Worm (Caenorhabditis elegans) whole organism, young adult: ENCODE data around the gene flp-10.
A peak's percentile ranks its signal among the peaks of the same experiment; 100 is the strongest.

Experiments
- B0019.2 ChIP-seq: fragments of 200-800 bp; sonication (Bioruptor generic); conservative IDR thresholded peaks from 2 replicates; pipeline ENCODE4 v1.3.6; 2022; ENCODE audit warnings: missing genetic modification reagents, missing genetic modification characterization, missing compliant biosample characterization
- B0261.1 ChIP-seq: sonication (generic microtip); optimal IDR thresholded peaks from 2 replicates; lab custom pipeline; 2016; ENCODE audit warnings: mild to moderate bottlenecking, missing genetic modification characterization, moderate library complexity, missing compliant biosample characterization
- B0336.3 ChIP-seq: fragments of 200-800 bp; sonication (Bioruptor generic); IDR thresholded peaks from 2 replicates; pipeline ENCODE4 v1.3.6; 2022; ENCODE audit warnings: missing genetic modification characterization, missing compliant biosample characterization
- C06A6.2 ChIP-seq: fragments of 200-800 bp; sonication (Bioruptor generic); conservative IDR thresholded peaks from 2 replicates; pipeline ENCODE4 v1.3.6; 2022; ENCODE audit warnings: missing genetic modification characterization, missing compliant biosample characterization
- D2030.7 ChIP-seq: fragments of 200-800 bp; sonication (Bioruptor generic); IDR thresholded peaks from 2 replicates; pipeline ENCODE4 v1.3.6; 2022; ENCODE audit warnings: missing genetic modification reagents, missing genetic modification characterization, missing compliant biosample characterization
- F37B4.10 ChIP-seq: fragments of 200-800 bp; sonication (Bioruptor generic); IDR thresholded peaks from 2 replicates; pipeline ENCODE4 v1.3.6; 2022; ENCODE audit warnings: missing genetic modification characterization, missing compliant biosample characterization
- F57A8.1 ChIP-seq: fragments of 200-800 bp; sonication (Bioruptor generic); optimal IDR thresholded peaks from 2 replicates; lab custom pipeline; 2018; ENCODE audit warnings: mild to moderate bottlenecking, missing genetic modification characterization, moderate library complexity, missing compliant biosample characterization
- K11D2.4 ChIP-seq: fragments of 200-800 bp; sonication (Bioruptor generic); IDR thresholded peaks from 2 replicates; pipeline ENCODE4 v1.3.6; 2022; ENCODE audit warnings: missing genetic modification reagents, missing genetic modification characterization, missing compliant biosample characterization
- T26A5.8 ChIP-seq: sonication (generic microtip); optimal IDR thresholded peaks from 2 replicates; lab custom pipeline; 2016; ENCODE audit warnings: missing genetic modification characterization, missing compliant biosample characterization
- Y53F4B.3 ChIP-seq: fragments of 200-800 bp; sonication (Bioruptor generic); IDR thresholded peaks from 2 replicates; pipeline ENCODE4 v1.3.6; 2022; ENCODE audit warnings: missing genetic modification reagents, missing genetic modification characterization, missing compliant biosample characterization
- Y56A3A.18 ChIP-seq: fragments of 200-800 bp; sonication (Bioruptor generic); IDR thresholded peaks from 2 replicates; pipeline ENCODE4 v1.3.6; 2022; ENCODE audit warnings: missing genetic modification reagents, missing genetic modification characterization, missing compliant biosample characterization
- Y95B8A.8 ChIP-seq: fragments of 200-800 bp; sonication (Bioruptor generic); IDR thresholded peaks from 2 replicates; pipeline ENCODE4 v1.3.6; 2022; ENCODE audit warnings: missing genetic modification reagents, missing genetic modification characterization, missing compliant biosample characterization
- aptf-2 ChIP-seq: fragments of 200-800 bp; sonication (Bioruptor generic); conservative IDR thresholded peaks from 2 replicates; pipeline ENCODE4 v1.3.6; 2022; ENCODE audit warnings: missing genetic modification reagents, missing genetic modification characterization, missing compliant biosample characterization
- attf-3 ChIP-seq: fragments of 200-800 bp; sonication (Bioruptor generic); conservative IDR thresholded peaks from 2 replicates; pipeline ENCODE4 v1.3.6; 2022; ENCODE audit warnings: missing genetic modification reagents, missing genetic modification characterization, missing compliant biosample characterization
- attf-5 ChIP-seq: fragments of 200-800 bp; sonication (Bioruptor generic); optimal IDR thresholded peaks from 2 replicates; lab custom pipeline; 2018; ENCODE audit warnings: mild to moderate bottlenecking, missing genetic modification characterization, missing compliant biosample characterization
- bed-2 ChIP-seq: fragments of 200-800 bp; sonication (Bioruptor generic); IDR thresholded peaks from 2 replicates; pipeline ENCODE4 v1.3.6; 2022; ENCODE audit warnings: missing genetic modification reagents, missing genetic modification characterization, missing compliant biosample characterization
- cebp-1 ChIP-seq, 2 experiments: fragments of 200-800 bp in 1 of 2; sonication (Bioruptor generic) in 1 of 2; sonication (generic microtip) in 1 of 2; IDR thresholded peaks in 1 of 2; optimal IDR thresholded peaks in 1 of 2; 2 replicates each; pipeline versions ENCODE4 v1.3.6 to Lab custom; 2017 to 2022; ENCODE audit warnings: missing compliant biosample characterization in 2 of 2, missing genetic modification characterization in 2 of 2, mild to moderate bottlenecking in 1 of 2, missing genetic modification reagents in 1 of 2, moderate library complexity in 1 of 2
- ceh-100 ChIP-seq: fragments of 200-800 bp; sonication (Bioruptor generic); IDR thresholded peaks from 2 replicates; pipeline ENCODE4 v1.3.6; 2022; ENCODE audit warnings: missing genetic modification reagents, missing genetic modification characterization, missing compliant biosample characterization
- die-1 ChIP-seq: sonication (generic microtip); optimal IDR thresholded peaks from 2 replicates; lab custom pipeline; 2016; ENCODE audit warnings: missing genotype, mild to moderate bottlenecking, missing genetic modification characterization, missing compliant biosample characterization
- dox-1 ChIP-seq: fragments of 200-800 bp; sonication (Bioruptor generic); IDR thresholded peaks from 2 replicates; pipeline ENCODE4 v1.3.6; 2022; ENCODE audit warnings: missing genetic modification reagents, missing genetic modification characterization, missing compliant biosample characterization
- egrh-3 ChIP-seq: fragments of 200-800 bp; sonication (Bioruptor generic); IDR thresholded peaks from 2 replicates; pipeline ENCODE4 v1.3.6; 2022; ENCODE audit warnings: missing genetic modification reagents, missing genetic modification characterization, missing compliant biosample characterization
- him-1 ChIP-seq: sonication (generic microtip); optimal IDR thresholded peaks from 2 replicates; lab custom pipeline; 2016; ENCODE audit warnings: missing genotype, missing genetic modification reagents, missing genetic modification characterization, missing compliant biosample characterization
- lag-1 ChIP-seq: fragments of 200-800 bp; sonication (Bioruptor generic); IDR thresholded peaks from 2 replicates; pipeline ENCODE4 v1.3.6; 2022; ENCODE audit warnings: missing genetic modification reagents, missing genetic modification characterization, missing compliant biosample characterization
- let-607 ChIP-seq, 2 experiments: fragments of 200-800 bp in 1 of 2; sonication (Bioruptor generic) in 1 of 2; sonication (generic microtip) in 1 of 2; optimal IDR thresholded peaks; 2 replicates each; lab custom pipeline; 2016 to 2018; ENCODE audit warnings: mild to moderate bottlenecking in 2 of 2, missing compliant biosample characterization in 2 of 2, missing genetic modification characterization in 2 of 2, moderate library complexity in 2 of 2, missing genotype in 1 of 2
- lin-26 ChIP-seq: fragments of 200-800 bp; sonication (Bioruptor generic); IDR thresholded peaks from 2 replicates; pipeline ENCODE4 v1.3.6; 2022; ENCODE audit warnings: missing genetic modification reagents, missing genetic modification characterization, missing compliant biosample characterization
- madf-10 ChIP-seq: sonication (generic microtip); optimal IDR thresholded peaks from 2 replicates; lab custom pipeline; 2016; ENCODE audit warnings: mild to moderate bottlenecking, missing genetic modification characterization, missing compliant biosample characterization
- madf-6 ChIP-seq: fragments of 200-800 bp; sonication (Bioruptor generic); IDR thresholded peaks from 2 replicates; pipeline ENCODE4 v1.3.6; 2022; ENCODE audit warnings: missing genetic modification reagents, missing genetic modification characterization, missing compliant biosample characterization
- mcd-1 ChIP-seq: fragments of 200-800 bp; sonication (Bioruptor generic); IDR thresholded peaks from 2 replicates; pipeline ENCODE4 v1.3.6; 2022; ENCODE audit warnings: missing genetic modification reagents, missing genetic modification characterization, missing compliant biosample characterization
- mel-28 ChIP-seq: sonication (generic microtip); optimal IDR thresholded peaks from 2 replicates; lab custom pipeline; 2016; ENCODE audit warnings: borderline replicate concordance, mild to moderate bottlenecking, missing genetic modification characterization, missing compliant biosample characterization
- nfyb-1 ChIP-seq: fragments of 200-800 bp; sonication (Bioruptor generic); IDR thresholded peaks from 2 replicates; pipeline ENCODE4 v1.3.6; 2022; ENCODE audit warnings: missing genetic modification reagents, missing genetic modification characterization, missing compliant biosample characterization
- nhr-179 ChIP-seq: sonication (generic microtip); optimal IDR thresholded peaks from 2 replicates; lab custom pipeline; 2016; ENCODE audit warnings: mild to moderate bottlenecking, missing genetic modification characterization, missing compliant biosample characterization
- nhr-80 ChIP-seq: sonication (generic microtip); optimal IDR thresholded peaks from 2 replicates; lab custom pipeline; 2016; ENCODE audit warnings: missing genetic modification characterization, missing compliant biosample characterization
- snpc-1.1 ChIP-seq: sonication (generic microtip); optimal IDR thresholded peaks from 2 replicates; lab custom pipeline; 2017; ENCODE audit warnings: missing genetic modification characterization, mild to moderate bottlenecking, missing compliant biosample characterization, antibody characterized with exemption, moderate library complexity, missing genotype, missing genetic modification reagents; ENCODE audit not compliant: insufficient read depth
- snpc-3.4 ChIP-seq: sonication (generic microtip); optimal IDR thresholded peaks from 2 replicates; lab custom pipeline; 2017; ENCODE audit warnings: missing genetic modification characterization, mild to moderate bottlenecking, missing compliant biosample characterization, antibody characterized with exemption, moderate library complexity, missing genotype, missing genetic modification reagents
- snpc-4 ChIP-seq, 5 experiments: fragments of 150-350 bp in 1 of 5; sonication (generic microtip) in 4 of 5; optimal IDR thresholded peaks; 2 replicates each; lab custom pipeline; 2014 to 2018; ENCODE audit warnings: missing genetic modification characterization in 5 of 5, missing biosample characterization in 3 of 5, antibody characterized with exemption in 2 of 5, mild to moderate bottlenecking in 2 of 5, missing compliant biosample characterization in 2 of 5, missing genotype in 2 of 5, moderate library complexity in 2 of 5, missing genetic modification reagents in 1 of 5
- unc-130 ChIP-seq: sonication (generic microtip); optimal IDR thresholded peaks from 2 replicates; lab custom pipeline; 2016; ENCODE audit warnings: missing genetic modification reagents, missing genetic modification characterization, missing compliant biosample characterization
- ztf-18 ChIP-seq: sonication (generic microtip); optimal IDR thresholded peaks from 2 replicates; lab custom pipeline; 2016; ENCODE audit warnings: missing genotype, mild to moderate bottlenecking, missing genetic modification characterization, missing compliant biosample characterization
- ztf-3 ChIP-seq: fragments of 200-800 bp; sonication (Bioruptor generic); optimal IDR thresholded peaks from 2 replicates; lab custom pipeline; 2018; ENCODE audit warnings: mild to moderate bottlenecking, missing genetic modification characterization, missing compliant biosample characterization

Gene flp-10

DNA sequence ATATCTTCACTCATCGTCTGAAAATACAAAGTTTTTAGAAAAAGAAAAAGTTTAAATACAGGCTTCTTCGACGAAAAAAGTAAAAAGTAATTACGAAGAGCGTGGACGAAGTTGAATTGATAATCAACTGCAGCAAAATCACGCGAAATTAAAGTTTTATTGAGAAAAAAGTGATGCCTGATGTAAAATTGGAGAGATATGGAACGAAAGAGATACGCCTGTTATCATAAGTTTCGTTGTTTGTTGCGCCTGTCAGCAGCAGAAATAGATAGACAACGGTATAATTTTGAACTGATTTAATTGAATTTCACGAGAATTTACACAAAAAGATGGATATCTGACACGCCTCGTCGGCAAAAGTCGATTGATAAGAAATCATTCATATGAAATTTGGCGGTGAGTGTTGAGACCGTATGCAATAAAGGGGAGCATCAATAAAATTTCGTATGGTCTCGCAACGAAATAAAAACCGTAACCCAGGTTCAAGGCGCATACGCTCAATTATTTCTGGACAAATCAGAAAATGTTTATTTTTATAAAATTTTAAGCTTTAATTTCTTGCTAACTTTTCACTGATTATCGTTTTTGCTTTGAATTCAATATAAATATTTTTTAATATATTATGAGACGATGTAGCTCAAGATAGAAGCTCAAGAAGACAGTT lies 39.3 kb upstream of the flp-10 start, which contains the start of gene C06A6.4 (continued):
- no peak for TF ChIP-seq snpc-3.4 (tag; lab: Kevin White, UChicago)
- no peak for TF ChIP-seq nhr-179
- TF ChIP-seq aptf-2 (GFP tag; lab: Robert Waterston, UW): no peak
- TF ChIP-seq ztf-18: no peak
- no peak for TF ChIP-seq B0336.3 (GFP tag; lab: Robert Waterston, UW)
- TF ChIP-seq B0261.1 (tag; lab: Kevin White, UChicago): no peak
- TF ChIP-seq, all 124 proteins: peak for 19

DNA sequence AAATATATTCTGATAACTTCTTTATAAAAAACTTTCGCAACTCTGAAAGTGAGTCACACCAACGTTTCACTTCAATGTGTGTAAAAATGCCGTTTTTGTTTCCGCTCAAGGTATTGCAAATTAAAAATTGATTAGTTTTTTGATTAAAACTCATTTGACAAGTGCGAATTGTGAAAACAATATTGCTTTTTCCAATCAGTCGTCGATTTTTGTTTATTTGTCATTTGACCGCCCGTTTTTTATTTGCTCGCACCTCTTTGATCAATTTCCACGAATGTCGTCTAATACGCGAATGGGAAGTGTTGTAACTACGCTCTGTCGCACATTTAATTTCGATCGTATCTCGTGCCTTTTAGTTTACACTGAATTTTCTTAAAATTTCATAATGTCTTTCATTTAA lies 38.6 kb upstream of the flp-10 start, which contains the start of gene mvb-12:
TSS of gene mvb-12 (plus strand) at position 375 of the 400 bp plus-strand sequence.
- peak in 1 of 2 experiments; percentile 4 for TF ChIP-seq let-607 (tag; optimal IDR thresholded peaks at IDR 0.05; lab: Kevin White, UChicago)
- TF ChIP-seq attf-5: peak; percentile 19
- TF ChIP-seq ztf-18: no peak
- TF ChIP-seq madf-6 (GFP tag; lab: Robert Waterston, UW): no peak
- TF ChIP-seq mcd-1 (GFP tag; lab: Robert Waterston, UW): 0 out of 2 replicates have a peak, but pooled peaks have one; percentile 20
- TF ChIP-seq nfyb-1 (GFP tag; lab: Robert Waterston, UW): 0 out of 2 replicates have a peak, but pooled peaks have one; percentile 20
- TF ChIP-seq F57A8.1 (GFP tag; lab: Kevin White, UChicago): no peak
- TF ChIP-seq nhr-80: peak; percentile 79
- TF ChIP-seq cebp-1 (GFP tag; IDR thresholded peaks at IDR 0.05; lab: Robert Waterston, UW): peak; percentile 22; the same call in 1 of the 2 replicates
- TF ChIP-seq cebp-1 (tag; optimal IDR thresholded peaks at IDR 0.05; lab: Kevin White, UChicago): peak; percentile 79

DNA sequence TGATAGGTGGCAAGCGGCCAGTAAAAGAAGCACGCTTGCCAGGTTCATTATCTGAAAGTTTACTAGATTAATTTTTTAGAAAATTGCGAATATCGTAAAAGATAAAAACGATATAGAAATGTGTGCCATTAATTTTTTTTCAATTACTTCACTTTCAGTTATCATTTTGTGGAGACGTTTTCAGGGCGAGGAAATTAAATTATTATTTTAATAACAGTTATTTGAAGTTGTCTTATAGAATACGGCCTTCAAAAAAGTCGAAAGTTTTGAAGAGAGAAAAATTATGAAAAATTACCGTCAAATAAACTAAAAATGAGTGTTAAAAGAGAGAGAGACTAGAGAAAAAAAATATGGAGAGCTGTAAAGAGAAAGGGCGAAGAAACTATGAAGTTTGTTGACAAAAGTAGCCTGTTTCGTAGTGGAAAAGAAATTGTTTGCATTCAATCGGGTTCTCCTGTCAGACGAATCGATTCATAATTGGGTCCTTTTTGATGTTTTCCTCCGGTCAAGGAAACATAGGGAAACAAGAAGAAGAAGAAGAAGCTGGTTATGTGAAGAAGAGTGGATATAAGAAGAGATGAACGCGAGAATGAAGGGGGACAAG lies 34.0 kb upstream of the flp-10 start, which contains the start of gene erp-44.2:
TSS of gene erp-44.2 (minus strand) at position 51 of the 604 bp plus-strand sequence.
- no peak for TF ChIP-seq ceh-100 (GFP tag; lab: Robert Waterston, UW)
- TF ChIP-seq Y53F4B.3 (GFP tag; lab: Robert Waterston, UW): no peak

DNA sequence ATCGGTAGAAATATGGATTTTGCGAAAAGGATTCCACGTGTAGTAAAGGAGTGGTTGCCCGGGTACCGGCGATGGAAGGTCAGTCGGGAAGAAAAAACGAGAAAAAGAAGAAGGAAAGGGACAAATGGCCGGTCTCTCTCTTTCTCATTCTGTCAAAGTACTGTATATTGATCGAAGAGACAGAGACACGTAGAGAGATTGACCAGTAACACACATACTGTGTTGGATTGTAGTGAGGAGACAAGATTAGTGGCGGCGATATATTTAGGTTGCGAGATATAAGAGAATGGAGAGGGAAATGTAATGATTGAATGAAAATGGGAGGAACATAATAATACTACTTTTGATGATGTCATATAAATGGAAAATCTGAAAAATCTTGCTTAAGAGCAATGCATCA lies 32.7 kb upstream of the flp-10 start:
- no peak for TF ChIP-seq ceh-100 (GFP tag; lab: Robert Waterston, UW)
- TF ChIP-seq B0019.2: no peak
- TF ChIP-seq egrh-3 (GFP tag; lab: Robert Waterston, UW): no peak
- TF ChIP-seq mel-28 (tag; lab: Kevin White, UChicago): no peak
- TF ChIP-seq snpc-1.1 (tag; lab: Kevin White, UChicago): no peak
- TF ChIP-seq dox-1 (GFP tag; lab: Robert Waterston, UW): no peak
- TF ChIP-seq, all 124 proteins: peak for 0

DNA sequence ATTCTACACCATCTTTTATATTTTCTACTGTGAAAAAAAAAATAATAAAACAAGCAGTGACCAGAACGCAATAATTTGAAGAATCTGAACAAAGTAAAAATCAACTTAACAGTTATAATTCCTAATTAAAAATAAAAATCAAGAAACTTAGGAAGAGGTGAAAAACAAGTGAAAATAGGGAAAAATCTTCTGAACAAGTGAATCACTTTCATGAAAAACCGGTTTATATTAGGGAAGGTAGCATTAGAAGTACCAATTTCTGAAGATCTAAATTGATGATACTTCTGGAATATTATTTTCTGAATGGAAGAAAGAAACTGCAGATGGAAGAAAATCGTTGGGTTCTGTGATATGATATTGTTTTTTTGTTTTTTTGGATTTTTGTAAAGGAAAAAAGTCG lies 32.2 kb upstream of the flp-10 start:
- TF ChIP-seq unc-130 (GFP tag; lab: Kevin White, UChicago): no peak
- no peak for TF ChIP-seq snpc-4 (GFP tag; optimal IDR thresholded peaks at IDR 0.05; lab: Kevin White, UChicago)
- no peak for TF ChIP-seq snpc-4 (tag; optimal IDR thresholded peaks at IDR 0.05; lab: Kevin White, UChicago)
- TF ChIP-seq bed-2 (GFP tag; lab: Robert Waterston, UW): no peak
- no peak for TF ChIP-seq die-1 (tag; lab: Kevin White, UChicago)
- no peak for TF ChIP-seq D2030.7
- TF ChIP-seq B0019.2: no peak
- no peak for TF ChIP-seq madf-10 (tag; lab: Kevin White, UChicago)
- TF ChIP-seq snpc-1.1 (tag; lab: Kevin White, UChicago): no peak
- no peak for TF ChIP-seq lag-1 (GFP tag; lab: Robert Waterston, UW)
- TF ChIP-seq Y56A3A.18 (GFP tag; lab: Robert Waterston, UW): no peak
- no peak for TF ChIP-seq K11D2.4 (GFP tag; lab: Robert Waterston, UW)
- no peak for TF ChIP-seq C06A6.2 (GFP tag; lab: Robert Waterston, UW)
- no peak for TF ChIP-seq Y95B8A.8 (GFP tag; lab: Robert Waterston, UW)
- no peak for TF ChIP-seq attf-3 (GFP tag; lab: Robert Waterston, UW)
- TF ChIP-seq ztf-3: no peak
- no peak for TF ChIP-seq T26A5.8
- no peak for TF ChIP-seq him-1 (tag; lab: Kevin White, UChicago)
- no peak for TF ChIP-seq ztf-18
- no peak for TF ChIP-seq lin-26 (GFP tag; lab: Robert Waterston, UW)
- TF ChIP-seq F37B4.10: no peak
- TF ChIP-seq, all 124 proteins: peak for 0
